Fruit fly (Drosophila melanogaster) whole organism, embryonic: ENCODE measurements around the gene Nin.
A peak's percentile ranks its signal among the peaks of the same experiment; 100 is the strongest.

Experiments
- Blimp-1 ChIP-seq: fragments of 200-800 bp; sonication (Bioruptor generic); optimal IDR thresholded peaks from 3 replicates; lab custom pipeline; 2018; ENCODE audit warnings: missing biosample characterization, missing genetic modification characterization, mild to moderate bottlenecking, moderate library complexity, missing genetic modification reagents
- CG10959 ChIP-seq: fragments of 200-800 bp; sonication (Bioruptor generic); IDR thresholded peaks from 2 replicates; pipeline ENCODE4 v1.3.6; 2022; ENCODE audit warnings: missing biosample characterization, missing genetic modification characterization
- CG11456 ChIP-seq: fragments of 200-800 bp; sonication (Bioruptor generic); IDR thresholded peaks from 3 replicates; pipeline ENCODE4 v1.3.6; 2022; ENCODE audit warnings: missing biosample characterization, missing genetic modification characterization
- CG11696 ChIP-seq: fragments of 200-800 bp; sonication (Bioruptor generic); IDR thresholded peaks from 2 replicates; pipeline ENCODE4 v1.3.6; 2022; ENCODE audit warnings: missing biosample characterization, missing genetic modification characterization
- CG12104 ChIP-seq: fragments of 200-800 bp; sonication (Bioruptor generic); optimal IDR thresholded peaks from 3 replicates; lab custom pipeline; 2016; ENCODE audit warnings: missing biosample characterization, missing genetic modification characterization
- CG13296 ChIP-seq: fragments of 200-800 bp; sonication (Bioruptor generic); optimal IDR thresholded peaks from 3 replicates; lab custom pipeline; 2018; ENCODE audit warnings: missing biosample characterization, mild to moderate bottlenecking, missing genetic modification characterization
- CG13424 ChIP-seq: fragments of 200-800 bp; sonication (Bioruptor generic); optimal IDR thresholded peaks from 2 replicates; lab custom pipeline; 2019; ENCODE audit warnings: missing biosample characterization, mild to moderate bottlenecking, missing genetic modification characterization, moderate library complexity
- CG15073 ChIP-seq: fragments of 200-800 bp; sonication (Bioruptor generic); optimal IDR thresholded peaks from 2 replicates; lab custom pipeline; 2016; ENCODE audit warnings: missing biosample characterization, missing genetic modification characterization
- CG16815 ChIP-seq: fragments of 200-800 bp; sonication (Bioruptor generic); optimal IDR thresholded peaks from 3 replicates; lab custom pipeline; 2017; ENCODE audit warnings: missing biosample characterization, mild to moderate bottlenecking, missing genetic modification characterization
- CG17568 ChIP-seq: fragments of 200-800 bp; sonication (Bioruptor generic); optimal IDR thresholded peaks from 2 replicates; lab custom pipeline; 2018; ENCODE audit warnings: missing biosample characterization, mild to moderate bottlenecking, missing genetic modification characterization, moderate library complexity
- CG2678 ChIP-seq: fragments of 200-800 bp; sonication (Bioruptor generic); optimal IDR thresholded peaks from 3 replicates; lab custom pipeline; 2019; ENCODE audit warnings: missing biosample characterization, mild to moderate bottlenecking, missing genetic modification characterization, moderate library complexity
- CG2875 ChIP-seq: fragments of 200-800 bp; sonication (Bioruptor generic); optimal IDR thresholded peaks from 2 replicates; lab custom pipeline; 2017; ENCODE audit warnings: missing biosample characterization, mild to moderate bottlenecking, missing genetic modification characterization, missing genetic modification reagents
- CG31224 ChIP-seq: fragments of 200-800 bp; sonication (Bioruptor generic); IDR thresholded peaks from 2 replicates; pipeline ENCODE4 v1.3.6; 2022; ENCODE audit warnings: missing biosample characterization, missing genetic modification characterization
- CG34376 ChIP-seq: fragments of 200-800 bp; sonication (Bioruptor generic); optimal IDR thresholded peaks from 2 replicates; lab custom pipeline; 2018; ENCODE audit warnings: missing biosample characterization, mild to moderate bottlenecking, missing genetic modification characterization
- CG4282 ChIP-seq: fragments of 200-800 bp; sonication (Bioruptor generic); optimal IDR thresholded peaks from 2 replicates; lab custom pipeline; 2016; ENCODE audit warnings: missing biosample characterization, missing genetic modification characterization
- CG7271 ChIP-seq: fragments of 200-800 bp; sonication (Bioruptor generic); optimal IDR thresholded peaks from 2 replicates; lab custom pipeline; 2018; ENCODE audit warnings: missing biosample characterization, mild to moderate bottlenecking, missing genetic modification characterization, moderate library complexity
- CG7839 ChIP-seq: fragments of 200-800 bp; sonication (Bioruptor generic); optimal IDR thresholded peaks from 3 replicates; lab custom pipeline; 2018; ENCODE audit warnings: missing biosample characterization, mild to moderate bottlenecking, missing genetic modification characterization, moderate library complexity
- Dek ChIP-seq: fragments of 200-800 bp; sonication (Bioruptor generic); optimal IDR thresholded peaks from 3 replicates; lab custom pipeline; 2019; ENCODE audit warnings: missing biosample characterization, mild to moderate bottlenecking, missing genetic modification characterization, moderate library complexity
- Drgx ChIP-seq: fragments of 200-800 bp; sonication (Bioruptor generic); IDR thresholded peaks from 2 replicates; pipeline ENCODE4 v1.3.6; 2022; ENCODE audit warnings: missing biosample characterization, missing genetic modification characterization
- Fer3 ChIP-seq: fragments of 200-800 bp; sonication (Bioruptor generic); optimal IDR thresholded peaks from 2 replicates; lab custom pipeline; 2018; ENCODE audit warnings: missing biosample characterization, mild to moderate bottlenecking, missing genetic modification characterization, moderate library complexity
- Ptx1 ChIP-seq: fragments of 200-800 bp; sonication (Bioruptor generic); IDR thresholded peaks from 2 replicates; pipeline ENCODE4 v1.3.6; 2022; ENCODE audit warnings: missing biosample characterization, missing genetic modification characterization
- Ravus ChIP-seq: fragments of 200-800 bp; sonication (Bioruptor generic); IDR thresholded peaks from 2 replicates; pipeline ENCODE4 v1.3.6; 2022; ENCODE audit warnings: missing biosample characterization, missing genetic modification characterization
- Rfx ChIP-seq: fragments of 200-800 bp; sonication (Bioruptor generic); IDR thresholded peaks from 2 replicates; pipeline ENCODE4 v1.3.6; 2022; ENCODE audit warnings: missing biosample characterization, missing genetic modification characterization
- Ssrp ChIP-seq: fragments of 200-800 bp; sonication (Bioruptor generic); optimal IDR thresholded peaks from 2 replicates; lab custom pipeline; 2018; ENCODE audit warnings: missing biosample characterization, mild to moderate bottlenecking, missing genetic modification characterization, moderate library complexity
- Xrp1 ChIP-seq: fragments of 200-800 bp; sonication (Bioruptor generic); IDR thresholded peaks from 2 replicates; pipeline ENCODE4 v1.3.6; 2022; ENCODE audit warnings: missing biosample characterization, missing genetic modification characterization
- ara ChIP-seq: fragments of 200-800 bp; sonication (Bioruptor generic); IDR thresholded peaks from 2 replicates; pipeline ENCODE4 v1.3.6; 2022; ENCODE audit warnings: missing biosample characterization, missing genetic modification characterization
- bsh ChIP-seq, 2 experiments: fragments of 200-800 bp; sonication (Bioruptor generic); optimal IDR thresholded peaks; 2 replicates each; lab custom pipeline; 2017 to 2018; ENCODE audit warnings: mild to moderate bottlenecking in 2 of 2, missing biosample characterization in 2 of 2, missing genetic modification characterization in 2 of 2, moderate library complexity in 1 of 2
- cato ChIP-seq: fragments of 200-800 bp; sonication (Bioruptor generic); optimal IDR thresholded peaks from 2 replicates; lab custom pipeline; 2016; ENCODE audit warnings: missing biosample characterization, missing genetic modification characterization, borderline replicate concordance
- corto ChIP-seq: fragments of 200-800 bp; sonication (Bioruptor generic); optimal IDR thresholded peaks from 2 replicates; lab custom pipeline; 2016; ENCODE audit warnings: missing biosample characterization, mild to moderate bottlenecking, missing genetic modification characterization, moderate library complexity
- dmrt11E ChIP-seq: fragments of 200-800 bp; sonication (Bioruptor generic); optimal IDR thresholded peaks from 3 replicates; lab custom pipeline; 2018; ENCODE audit warnings: missing biosample characterization, mild to moderate bottlenecking, missing genetic modification characterization, moderate library complexity
- exex ChIP-seq: fragments of 200-800 bp; sonication (Bioruptor generic); optimal IDR thresholded peaks from 4 replicates; lab custom pipeline; 2018; ENCODE audit warnings: missing biosample characterization, mild to moderate bottlenecking, missing genetic modification characterization, moderate library complexity
- fd96Cb ChIP-seq: fragments of 200-800 bp; sonication (Bioruptor generic); optimal IDR thresholded peaks from 2 replicates; lab custom pipeline; 2018; ENCODE audit warnings: missing biosample characterization, mild to moderate bottlenecking, missing genetic modification characterization, moderate library complexity
- ftz-f1 ChIP-seq: fragments of 200-800 bp; sonication (Bioruptor generic); optimal IDR thresholded peaks from 2 replicates; lab custom pipeline; 2016; ENCODE audit warnings: missing biosample characterization, missing genetic modification characterization
- gem ChIP-seq: fragments of 200-800 bp; sonication (Bioruptor generic); optimal IDR thresholded peaks from 2 replicates; lab custom pipeline; 2019; ENCODE audit warnings: missing biosample characterization, mild to moderate bottlenecking, missing genetic modification characterization, moderate library complexity
- grau ChIP-seq: fragments of 200-800 bp; optimal IDR thresholded peaks from 3 replicates; lab custom pipeline; 2019; ENCODE audit warnings: missing biosample characterization, mild to moderate bottlenecking, missing genetic modification characterization, moderate library complexity
- inv ChIP-seq: fragments of 200-800 bp; sonication (Bioruptor generic); IDR thresholded peaks from 2 replicates; pipeline ENCODE4 v1.3.6; 2022; ENCODE audit warnings: missing biosample characterization, missing genetic modification characterization; ENCODE audit not compliant: partially characterized antibody
- ken ChIP-seq: fragments of 200-800 bp; sonication (Bioruptor generic); IDR thresholded peaks from 3 replicates; pipeline ENCODE4 v1.3.6; 2022; ENCODE audit warnings: missing biosample characterization, missing genetic modification characterization
- lbe ChIP-seq: fragments of 200-800 bp; sonication (Bioruptor generic); optimal IDR thresholded peaks from 2 replicates; lab custom pipeline; 2016; ENCODE audit warnings: missing biosample characterization, mild to moderate bottlenecking, missing genetic modification characterization
- nom ChIP-seq: fragments of 200-800 bp; sonication (Bioruptor generic); optimal IDR thresholded peaks from 2 replicates; lab custom pipeline; 2017; ENCODE audit warnings: missing biosample characterization, missing genetic modification characterization, mild to moderate bottlenecking, moderate library complexity, missing genetic modification reagents
- phol ChIP-seq: fragments of 200-800 bp; sonication (Bioruptor generic); optimal IDR thresholded peaks from 3 replicates; lab custom pipeline; 2018; ENCODE audit warnings: missing biosample characterization, mild to moderate bottlenecking, missing genetic modification characterization, moderate library complexity
- pita ChIP-seq: fragments of 200-800 bp; sonication (Bioruptor generic); optimal IDR thresholded peaks from 2 replicates; lab custom pipeline; 2017; ENCODE audit warnings: missing biosample characterization, mild to moderate bottlenecking, missing genetic modification characterization
- row ChIP-seq: fragments of 200-800 bp; sonication (Bioruptor generic); IDR thresholded peaks from 3 replicates; pipeline ENCODE4 v1.3.6; 2022; ENCODE audit warnings: missing biosample characterization, missing genetic modification characterization
- sc ChIP-seq, 3 experiments: fragments of >200 bp in 2 of 3; fragments of 200-800 bp in 1 of 3; sonication (Bioruptor generic) in 1 of 3; optimal IDR thresholded peaks; 2 replicates in 2 of 3; 3 replicates in 1 of 3; lab custom pipeline; 2017; ENCODE audit warnings: mild to moderate bottlenecking in 1 of 3, missing biosample characterization in 1 of 3, missing genetic modification characterization in 1 of 3, missing genetic modification reagents in 1 of 3
- sens ChIP-seq: fragments of 200-800 bp; sonication (Bioruptor generic); peaks from one replicate; lab custom pipeline; 2016; ENCODE audit warnings: missing biosample characterization, missing genetic modification characterization
- sima ChIP-seq: fragments of 200-800 bp; sonication (Bioruptor generic); optimal IDR thresholded peaks from 2 replicates; lab custom pipeline; 2016; ENCODE audit warnings: missing biosample characterization, missing genetic modification characterization
- tio ChIP-seq: fragments of 200-800 bp; sonication (Bioruptor generic); optimal IDR thresholded peaks from 2 replicates; lab custom pipeline; 2017; ENCODE audit warnings: missing biosample characterization, missing genetic modification characterization, inconsistent platforms
- ttk ChIP-seq: fragments of 200-800 bp; sonication (Bioruptor generic); IDR thresholded peaks from 2 replicates; pipeline ENCODE4 v2.1.2; 2022; ENCODE audit warnings: missing biosample characterization, missing genetic modification characterization
- unpg ChIP-seq: fragments of 200-800 bp; sonication (Bioruptor generic); optimal IDR thresholded peaks from 3 replicates; lab custom pipeline; 2018; ENCODE audit warnings: missing biosample characterization, mild to moderate bottlenecking, missing genetic modification characterization, moderate library complexity
- wor ChIP-seq: fragments of 200-800 bp; sonication (Bioruptor generic); IDR thresholded peaks from 2 replicates; pipeline ENCODE4 v1.3.6; 2022; ENCODE audit warnings: missing biosample characterization, missing genetic modification characterization

Gene Nin

dm6 chr2L:5292977-5293513 lies 14.7 kb upstream of the Nin start (continued):
- peak; percentile 42 for TF ChIP-seq CG13296
- TF ChIP-seq exex, result no peak
- peak; percentile 49 for TF ChIP-seq CG17568 (GFP tag; lab: Kevin White, UChicago)
- peak; percentile 53 for TF ChIP-seq cato (GFP tag; lab: Kevin White, UChicago)
- peak; percentile 88 for TF ChIP-seq Drgx (GFP tag; lab: Robert Waterston, UW)
- TF ChIP-seq ttk (GFP tag; lab: Robert Waterston, UW), result 0 out of 2 replicates have a peak, but pooled peaks have one; percentile 40
- peak; percentile 22 for TF ChIP-seq CG15073
- TF ChIP-seq ken (GFP tag; lab: Robert Waterston, UW), result peak; percentile 69; the same call in 1 of the 3 replicates
- no peak for TF ChIP-seq inv (GFP tag; lab: Robert Waterston, UW)
- peak; percentile 55 for TF ChIP-seq CG2875 (GFP tag; lab: Kevin White, UChicago)
- TF ChIP-seq pita (GFP tag; lab: Kevin White, UChicago), result no peak
- peak; percentile 96 for TF ChIP-seq CG11696 (GFP tag; lab: Robert Waterston, UW)
- no peak for TF ChIP-seq sc (optimal IDR thresholded peaks at IDR 0.05; lab: Kevin White, UChicago)
- peak; percentile 60 for TF ChIP-seq sc (GFP tag; optimal IDR thresholded peaks at IDR 0.05; lab: Kevin White, UChicago)
- TF ChIP-seq ara (GFP tag; lab: Robert Waterston, UW), result peak; percentile 82
- TF ChIP-seq CG12104 (GFP tag; lab: Kevin White, UChicago), result peak; percentile 59
- no peak for TF ChIP-seq CG34376
- peak; percentile 72 for TF ChIP-seq ftz-f1 (GFP tag; lab: Kevin White, UChicago)
- TF ChIP-seq CG7271, result no peak
- no peak for TF ChIP-seq sima
- peak; percentile 21 for TF ChIP-seq Dek (tag; lab: Kevin White, UChicago)
- peak; percentile 44 for TF ChIP-seq wor (GFP tag; lab: Robert Waterston, UW)
- TF ChIP-seq CG31224, result no peak
- no peak; the same call in 1 of the 2 replicates for TF ChIP-seq Ravus

DNA sequence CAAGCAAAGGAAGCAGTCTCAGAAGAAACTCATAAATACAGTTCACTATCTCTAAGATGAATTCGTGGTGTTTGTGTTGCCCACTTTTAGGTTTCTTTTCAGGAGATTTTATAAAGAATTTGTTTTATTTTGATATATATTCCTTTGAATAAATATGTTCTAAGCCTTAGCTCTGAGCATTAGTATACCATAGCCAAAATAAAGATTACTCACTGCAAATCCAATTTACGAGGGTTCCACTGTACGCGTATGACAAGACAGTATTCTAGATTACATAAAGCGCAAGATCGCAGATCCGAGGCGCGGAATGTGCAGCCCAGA lies 14.3 kb upstream of the Nin start:
- TF ChIP-seq gem (peak; percentile 25), Blimp-1 (GFP tag; lab: Kevin White, UChicago) (peak; percentile 1), CG10959 (GFP tag; lab: Robert Waterston, UW) (no peak), dmrt11E (tag; lab: Kevin White, UChicago) (peak; percentile 36), grau (tag; lab: Kevin White, UChicago) (peak; percentile 87), row (peak; percentile 31; the same call in 2 of the 3 replicates), Xrp1 (peak; percentile 30; the same call in 1 of the 2 replicates), CG13424 (tag; lab: Kevin White, UChicago) (peak; percentile 9), CG11456 (GFP tag; lab: Robert Waterston, UW) (no peak), CG7839 (tag; lab: Kevin White, UChicago) (peak; percentile 1), corto (GFP tag; lab: Kevin White, UChicago) (peak; percentile 95), Fer3 (tag; lab: Kevin White, UChicago) (no peak), phol (tag; lab: Kevin White, UChicago) (peak; percentile 14), sens (GFP tag; lab: Kevin White, UChicago) (peak; percentile 7), unpg (GFP tag; lab: Kevin White, UChicago) (peak; percentile 21), bsh (GFP tag; optimal IDR thresholded peaks at IDR 0.05; lab: Kevin White, UChicago) (peak; percentile 34 to 52), Ptx1 (0 out of 2 replicates have a peak, but pooled peaks have one; percentile 8), CG4282 (GFP tag; lab: Kevin White, UChicago) (no peak), Ssrp (tag; lab: Kevin White, UChicago) (peak; percentile 24), lbe (GFP tag; lab: Kevin White, UChicago) (peak; percentile 95), fd96Cb (tag; lab: Kevin White, UChicago) (peak; percentile 3), CG2678 (peak; percentile 6), Rfx (GFP tag; lab: Robert Waterston, UW) (peak; percentile 8; the same call in 1 of the 2 replicates), CG16815 (no peak), Drgx (GFP tag; lab: Robert Waterston, UW) (peak; percentile 69), nom (GFP tag; lab: Kevin White, UChicago) (peak; percentile 87), tio (no peak)
